Fruit fly (Drosophila melanogaster) whole organism, wandering third instar larva: ENCODE results near the gene SsRbeta.

Experiments
- Abd-B ChIP-seq: fragments of >200 bp; optimal IDR thresholded peaks from 2 replicates; lab custom pipeline; 2017; ENCODE audit warnings: missing biosample characterization, missing genetic modification characterization
- CG32264 ChIP-seq: fragments of 200-800 bp; sonication (Bioruptor generic); optimal IDR thresholded peaks from 2 replicates; lab custom pipeline; 2016; ENCODE audit warnings: missing biosample characterization, missing genetic modification characterization
- CG9705 ChIP-seq: fragments of 200-800 bp; sonication (Bioruptor generic); optimal IDR thresholded peaks from 2 replicates; lab custom pipeline; 2018; ENCODE audit warnings: missing biosample characterization, mild to moderate bottlenecking, missing genetic modification characterization
- CrebA ChIP-seq: fragments of 200-800 bp; sonication (Bioruptor generic); optimal IDR thresholded peaks from 2 replicates; lab custom pipeline; 2016; ENCODE audit warnings: missing biosample characterization, mild to moderate bottlenecking, missing genetic modification characterization, borderline replicate concordance
- Dfd ChIP-seq: fragments of >200 bp; optimal IDR thresholded peaks from 2 replicates; lab custom pipeline; 2017; ENCODE audit warnings: missing biosample characterization, missing genetic modification characterization
- Dif ChIP-seq: fragments of 200-275, 200-300 bp; sonication (Bioruptor generic); optimal IDR thresholded peaks from 2 replicates; lab custom pipeline; 2018; ENCODE audit warnings: missing biosample characterization, missing genetic modification characterization; ENCODE audit not compliant: partially characterized antibody
- GATAd ChIP-seq: sonication (Bioruptor generic); optimal IDR thresholded peaks from 2 replicates; lab custom pipeline; 2016; ENCODE audit warnings: missing biosample characterization, missing genetic modification characterization
- HLH106 ChIP-seq: fragments of 200-800 bp; optimal IDR thresholded peaks from 3 replicates; lab custom pipeline; 2019; ENCODE audit warnings: missing biosample characterization, mild to moderate bottlenecking, missing genetic modification characterization, moderate library complexity
- Hnf4 ChIP-seq: fragments of 200-800 bp; sonication (Bioruptor generic); optimal IDR thresholded peaks from 2 replicates; lab custom pipeline; 2016; ENCODE audit warnings: missing biosample characterization, mild to moderate bottlenecking, missing genetic modification characterization
- Hr78 ChIP-seq: fragments of >200 bp; optimal IDR thresholded peaks from 2 replicates; lab custom pipeline; 2017; ENCODE audit warnings: missing biosample characterization, missing genetic modification characterization
- Hr83 ChIP-seq: fragments of 200-300 bp; sonication (Bioruptor generic); optimal IDR thresholded peaks from 2 replicates; lab custom pipeline; 2016; ENCODE audit warnings: missing biosample characterization, mild to moderate bottlenecking, missing genetic modification characterization, moderate library complexity; ENCODE audit not compliant: poor library complexity, severe bottlenecking
- Jra ChIP-seq: sonication (Bioruptor generic); optimal IDR thresholded peaks from 2 replicates; lab custom pipeline; 2016; ENCODE audit warnings: missing biosample characterization, missing genetic modification characterization
- Mio ChIP-seq: sonication (Bioruptor generic); optimal IDR thresholded peaks from 2 replicates; lab custom pipeline; 2016; ENCODE audit warnings: missing biosample characterization, missing genetic modification characterization
- Myc ChIP-seq: fragments of >200 bp; optimal IDR thresholded peaks from 2 replicates; lab custom pipeline; 2017
- N ChIP-seq: fragments of >200 bp; optimal IDR thresholded peaks from 2 replicates; lab custom pipeline; 2018; ENCODE audit warnings: missing biosample characterization, missing external identifiers, missing genetic modification characterization
- OdsH ChIP-seq: fragments of 200-800 bp; sonication (Bioruptor generic); optimal IDR thresholded peaks from 2 replicates; lab custom pipeline; 2016; ENCODE audit warnings: missing biosample characterization, mild to moderate bottlenecking, missing genetic modification characterization
- Rel ChIP-seq, 2 experiments: fragments of 200-800 bp; sonication (Bioruptor generic) in 1 of 2; optimal IDR thresholded peaks; 2 replicates in 1 of 2; 3 replicates in 1 of 2; lab custom pipeline; 2016 to 2019; ENCODE audit warnings: mild to moderate bottlenecking in 2 of 2, missing biosample characterization in 2 of 2, missing genetic modification characterization in 2 of 2, moderate library complexity in 1 of 2
- Sp1 ChIP-seq: fragments of 200-800 bp; sonication (Bioruptor generic); optimal IDR thresholded peaks from 3 replicates; lab custom pipeline; 2019; ENCODE audit warnings: missing biosample characterization, mild to moderate bottlenecking, missing genetic modification characterization, moderate library complexity
- Vsx2 ChIP-seq: fragments of 200-300, 225-300 bp; sonication (Bioruptor generic); optimal IDR thresholded peaks from 2 replicates; lab custom pipeline; 2018; ENCODE audit warnings: missing biosample characterization, missing genetic modification characterization; ENCODE audit not compliant: partially characterized antibody
- br ChIP-seq: fragments of 200-800 bp; sonication (Bioruptor generic); optimal IDR thresholded peaks from 2 replicates; lab custom pipeline; 2016; ENCODE audit warnings: missing biosample characterization, missing genetic modification characterization
- brk ChIP-seq: fragments of 200-800 bp; sonication (Bioruptor generic); optimal IDR thresholded peaks from 2 replicates; lab custom pipeline; 2016; ENCODE audit warnings: missing biosample characterization, mild to moderate bottlenecking, missing genetic modification characterization
- dl ChIP-seq, 2 experiments: fragments of 175-275, 200-275 bp in 1 of 2; fragments of 200-275 bp in 1 of 2; sonication (Bioruptor generic); optimal IDR thresholded peaks; lab custom pipeline; 2018; ENCODE audit warnings: mild to moderate bottlenecking in 2 of 2, missing biosample characterization in 2 of 2, missing genetic modification characterization in 2 of 2, moderate library complexity in 2 of 2; ENCODE audit not compliant: partially characterized antibody in 2 of 2, insufficient read depth in 1 of 2
- dmrt93B ChIP-seq: fragments of 200-800 bp; sonication (Bioruptor generic); optimal IDR thresholded peaks from 2 replicates; lab custom pipeline; 2018; ENCODE audit warnings: missing biosample characterization, mild to moderate bottlenecking, missing genetic modification characterization
- dsf ChIP-seq: sonication (Bioruptor generic); optimal IDR thresholded peaks from 2 replicates; lab custom pipeline; 2016; ENCODE audit warnings: missing biosample characterization, missing genetic modification characterization, borderline replicate concordance
- ey ChIP-seq: fragments of 200-800 bp; sonication (Bioruptor generic); optimal IDR thresholded peaks from 2 replicates; lab custom pipeline; 2016; ENCODE audit warnings: missing biosample characterization, missing genetic modification characterization
- foxo ChIP-seq, 2 experiments: fragments of 200-800 bp; sonication (Bioruptor generic); optimal IDR thresholded peaks; 2 replicates in 1 of 2; 3 replicates in 1 of 2; lab custom pipeline; 2016 to 2017; ENCODE audit warnings: missing biosample characterization in 2 of 2, missing genetic modification characterization in 2 of 2
- fru ChIP-seq: fragments of 200-800 bp; sonication (Bioruptor generic); optimal IDR thresholded peaks from 3 replicates; lab custom pipeline; 2016; ENCODE audit warnings: missing biosample characterization, mild to moderate bottlenecking, missing genetic modification characterization
- h ChIP-seq: fragments of 200-800 bp; sonication (Bioruptor generic); optimal IDR thresholded peaks from 3 replicates; lab custom pipeline; 2016; ENCODE audit warnings: missing biosample characterization, mild to moderate bottlenecking, missing genetic modification characterization
- jim ChIP-seq: fragments of 175-275, 200-325 bp; sonication (Bioruptor generic); optimal IDR thresholded peaks from 2 replicates; lab custom pipeline; 2016; ENCODE audit warnings: missing biosample characterization, mild to moderate bottlenecking, missing genetic modification characterization
- lola ChIP-seq: fragments of >200 bp; optimal IDR thresholded peaks from 2 replicates; lab custom pipeline; 2017; ENCODE audit warnings: missing biosample characterization, missing genetic modification characterization
- pan ChIP-seq: fragments of >200 bp; optimal IDR thresholded peaks from 2 replicates; lab custom pipeline; 2017
- psq ChIP-seq: fragments of 200-800 bp; sonication (Bioruptor generic); optimal IDR thresholded peaks from 3 replicates; lab custom pipeline; 2017; ENCODE audit warnings: missing biosample characterization, mild to moderate bottlenecking, missing genetic modification characterization, moderate library complexity
- rgr ChIP-seq: fragments of 200-800 bp; sonication (Bioruptor generic); optimal IDR thresholded peaks from 3 replicates; lab custom pipeline; 2016; ENCODE audit warnings: missing biosample characterization, mild to moderate bottlenecking, missing genetic modification characterization
- sage ChIP-seq: fragments of 200-800 bp; sonication (Bioruptor generic); optimal IDR thresholded peaks from 2 replicates; lab custom pipeline; 2016; ENCODE audit warnings: missing biosample characterization, mild to moderate bottlenecking, missing genetic modification characterization
- sv ChIP-seq: fragments of 200-800 bp; sonication (Bioruptor generic); optimal IDR thresholded peaks from 3 replicates; lab custom pipeline; 2016; ENCODE audit warnings: missing biosample characterization, missing genetic modification characterization
- tai ChIP-seq: sonication (Bioruptor generic); optimal IDR thresholded peaks from 2 replicates; lab custom pipeline; 2016; ENCODE audit warnings: missing biosample characterization, missing genetic modification characterization
- usp ChIP-seq: fragments of >200 bp; optimal IDR thresholded peaks from 2 replicates; lab custom pipeline; 2017; ENCODE audit warnings: missing biosample characterization, missing genetic modification characterization
- woc ChIP-seq: sonication (Bioruptor generic); optimal IDR thresholded peaks from 2 replicates; lab custom pipeline; 2016; ENCODE audit warnings: missing biosample characterization, mild to moderate bottlenecking, missing genetic modification characterization

The SsRbeta gene

DNA sequence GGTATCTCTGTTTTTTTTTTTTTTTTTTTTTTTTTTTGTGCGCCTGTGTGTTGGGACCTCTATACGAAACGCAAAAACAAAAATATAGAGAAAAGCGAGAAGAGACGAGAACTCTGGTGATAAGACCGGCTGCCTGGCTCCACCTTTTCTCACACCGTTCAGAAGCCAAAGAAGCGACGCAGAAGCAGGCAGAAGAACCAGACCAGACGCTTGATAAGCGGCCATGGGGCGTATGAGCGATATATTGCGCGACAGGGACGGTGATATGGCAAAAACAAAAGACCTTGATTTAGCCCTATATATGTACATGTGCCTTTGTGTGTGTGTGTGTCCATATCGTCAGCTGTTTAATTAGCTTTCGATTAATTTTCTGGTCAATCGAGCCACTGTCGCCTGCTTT, 31.7 kb downstream of the SsRbeta start (continued):
- TF ChIP-seq dl (GFP tag; optimal IDR thresholded peaks at IDR 0.05; lab: Kevin White, UChicago; ENCODE audit: insufficient read depth in 1 of 2, partially characterized antibody in 2 of 2) (no peak), HLH106 (tag; lab: Kevin White, UChicago) (no peak), dsf (GFP tag; lab: Kevin White, UChicago) (no peak), br (GFP tag; lab: Kevin White, UChicago) (no peak), Mio (no peak), foxo (GFP tag; optimal IDR thresholded peaks at IDR 0.05; lab: Kevin White, UChicago) (peak in 1 of 2 experiments; percentile 3), Rel (GFP tag; optimal IDR thresholded peaks at IDR 0.05; lab: Kevin White, UChicago) (no peak), Rel (tag; optimal IDR thresholded peaks at IDR 0.05; lab: Kevin White, UChicago) (no peak), lola (GFP tag; lab: Kevin White, UChicago) (no peak), Hr78 (GFP tag; lab: Kevin White, UChicago) (no peak), fru (GFP tag; lab: Kevin White, UChicago) (no peak), Dif (GFP tag; lab: Kevin White, UChicago) (no peak), h (GFP tag; lab: Kevin White, UChicago) (no peak), psq (GFP tag; lab: Kevin White, UChicago) (peak; percentile 55)
- TF ChIP-seq, all 38 proteins: peak for 6

DNA sequence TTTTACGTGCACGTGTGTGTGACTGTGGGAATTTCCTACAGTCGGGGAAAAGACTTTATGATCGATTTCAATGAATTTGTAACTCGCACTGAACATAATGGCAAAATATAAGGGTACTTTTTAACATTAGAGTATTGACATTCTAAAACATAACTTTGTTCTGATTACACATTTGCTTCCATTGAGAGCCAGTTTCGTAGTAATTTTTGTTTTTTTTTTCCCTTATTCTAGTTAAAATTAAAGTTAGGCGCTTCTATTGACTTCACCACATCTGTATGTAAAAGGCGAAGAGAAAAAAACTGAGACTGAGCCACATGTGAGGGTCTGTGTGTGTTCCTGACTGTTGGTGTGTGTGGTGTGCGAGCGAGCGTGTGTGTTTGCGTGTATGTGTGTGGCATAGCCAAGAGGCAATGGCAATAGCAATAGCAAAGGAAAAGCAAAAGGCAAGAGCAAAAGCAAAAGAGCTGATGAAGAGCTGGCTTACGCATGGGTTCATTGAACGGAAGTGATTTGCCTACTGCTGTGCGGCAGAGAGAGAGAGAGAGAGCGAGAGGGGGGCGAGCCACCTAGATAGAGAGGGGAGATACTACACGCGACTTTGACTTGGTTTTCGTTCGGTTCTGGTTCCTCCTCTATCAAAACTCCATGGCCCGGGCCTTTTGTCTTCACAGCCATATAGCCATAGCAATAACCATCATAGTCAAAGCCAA, 32.6 kb downstream of the SsRbeta start:
- no peak for TF ChIP-seq CG32264 (GFP tag; lab: Kevin White, UChicago)
- peak; percentile 31 for TF ChIP-seq ey (GFP tag; lab: Kevin White, UChicago)
- peak; percentile 8 for TF ChIP-seq tai (GFP tag; lab: Kevin White, UChicago)
- no peak for TF ChIP-seq N (GFP tag; lab: Kevin White, UChicago)
- TF ChIP-seq HLH106 (tag; lab: Kevin White, UChicago): peak; percentile 22
- TF ChIP-seq rgr (GFP tag; lab: Kevin White, UChicago): no peak
- peak in 1 of 2 experiments; percentile 47 for TF ChIP-seq foxo (GFP tag; optimal IDR thresholded peaks at IDR 0.05; lab: Kevin White, UChicago)
- no peak for TF ChIP-seq woc
- TF ChIP-seq h (GFP tag; lab: Kevin White, UChicago): peak; percentile 13
- no peak for TF ChIP-seq Hr78 (GFP tag; lab: Kevin White, UChicago)
- TF ChIP-seq fru (GFP tag; lab: Kevin White, UChicago): peak; percentile 33
- TF ChIP-seq Hnf4 (GFP tag; lab: Kevin White, UChicago): peak; percentile 23
- TF ChIP-seq Vsx2: no peak
- no peak for TF ChIP-seq Hr83 (GFP tag; lab: Kevin White, UChicago)

DNA sequence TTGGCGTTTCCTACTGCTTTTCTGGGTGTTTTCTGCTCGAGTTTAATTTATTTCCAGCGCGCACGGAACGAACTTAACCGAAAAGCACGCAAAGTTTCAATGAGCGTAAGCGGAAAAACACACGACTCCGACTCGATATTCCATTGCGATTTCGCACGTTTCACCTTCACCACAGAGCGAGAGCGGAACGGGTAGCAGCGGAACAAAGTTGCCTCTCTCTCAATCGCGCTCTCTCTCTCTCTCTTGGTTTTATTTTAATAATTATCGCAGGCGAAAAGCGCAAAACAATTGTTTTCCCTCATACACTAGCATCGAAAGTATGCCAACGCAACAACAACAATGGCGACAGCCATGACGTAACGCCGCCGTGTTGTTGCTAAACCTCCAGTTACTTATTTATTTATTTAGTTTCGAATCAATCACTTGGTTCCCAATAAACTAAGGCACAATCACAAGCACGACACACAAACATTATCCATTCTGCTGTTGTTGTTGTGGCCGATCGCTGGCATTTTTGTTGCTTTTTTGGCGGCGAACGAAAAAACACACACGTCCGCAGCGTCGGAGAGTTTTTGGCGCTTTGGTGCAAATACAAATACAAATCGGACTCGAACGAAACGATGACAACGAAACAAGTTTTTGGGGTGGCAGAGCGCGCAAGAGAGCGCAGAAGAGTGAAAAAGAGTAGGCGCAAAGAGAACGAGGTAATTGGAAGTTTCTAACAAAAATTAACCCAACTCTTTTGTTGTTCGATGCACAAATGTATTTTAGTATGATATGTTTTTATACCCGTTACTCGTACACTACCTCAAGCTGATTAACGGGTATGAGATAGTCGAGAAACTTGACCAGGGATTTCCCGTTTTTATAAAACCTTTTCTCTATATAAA, 35.0 kb downstream of the SsRbeta start, which contains the start of gene CG5151:
Gene CG5151 (minus strand): TSS at position 552 of the 890 bp plus-strand sequence.
- no peak for TF ChIP-seq CG32264 (GFP tag; lab: Kevin White, UChicago)
- TF ChIP-seq GATAd: no peak
- TF ChIP-seq lola (GFP tag; lab: Kevin White, UChicago): no peak
- no peak for TF ChIP-seq sv (GFP tag; lab: Kevin White, UChicago)
- TF ChIP-seq Mio: no peak
- no peak for TF ChIP-seq Hr78 (GFP tag; lab: Kevin White, UChicago)
- peak; percentile 8 for TF ChIP-seq HLH106 (tag; lab: Kevin White, UChicago)
- no peak for TF ChIP-seq CG9705 (GFP tag; lab: Kevin White, UChicago)
- no peak for TF ChIP-seq Dfd
- TF ChIP-seq fru (GFP tag; lab: Kevin White, UChicago): peak; percentile 14
- TF ChIP-seq Vsx2: peak; percentile 86
- TF ChIP-seq rgr (GFP tag; lab: Kevin White, UChicago): peak; percentile 28
- peak in 1 of 2 experiments; percentile 38 for TF ChIP-seq foxo (GFP tag; optimal IDR thresholded peaks at IDR 0.05; lab: Kevin White, UChicago)
- TF ChIP-seq brk: peak; percentile 23
- TF ChIP-seq Sp1 (GFP tag; lab: Kevin White, UChicago): peak; percentile 65
- no peak for TF ChIP-seq pan (lab: Kevin White, UChicago)
- no peak for TF ChIP-seq dmrt93B
- TF ChIP-seq dl (GFP tag; optimal IDR thresholded peaks at IDR 0.05; lab: Kevin White, UChicago; ENCODE audit: insufficient read depth in 1 of 2, partially characterized antibody in 2 of 2): peak; percentile 73 to 82
- TF ChIP-seq jim (GFP tag; lab: Kevin White, UChicago): no peak
- peak; percentile 56 for TF ChIP-seq CrebA
- TF ChIP-seq Myc (lab: Kevin White, UChicago): no peak
- peak; percentile 28 for TF ChIP-seq br (GFP tag; lab: Kevin White, UChicago)
- peak; percentile 26 for TF ChIP-seq psq (GFP tag; lab: Kevin White, UChicago)
- TF ChIP-seq Hr83 (GFP tag; lab: Kevin White, UChicago): peak; percentile 45
- TF ChIP-seq Dif (GFP tag; lab: Kevin White, UChicago): peak; percentile 88
- TF ChIP-seq OdsH (GFP tag; lab: Kevin White, UChicago): no peak
- peak; percentile 68 for TF ChIP-seq sage (GFP tag; lab: Kevin White, UChicago)
- TF ChIP-seq Hnf4 (GFP tag; lab: Kevin White, UChicago): no peak
- TF ChIP-seq Abd-B (GFP tag; lab: Kevin White, UChicago): no peak
- TF ChIP-seq tai (GFP tag; lab: Kevin White, UChicago): no peak
- TF ChIP-seq Jra (GFP tag; lab: Kevin White, UChicago): no peak
- peak; percentile 56 for TF ChIP-seq h (GFP tag; lab: Kevin White, UChicago)
- TF ChIP-seq dsf (GFP tag; lab: Kevin White, UChicago): no peak
- TF ChIP-seq usp (GFP tag; lab: Kevin White, UChicago): no peak
